Worm (Caenorhabditis elegans) whole organism, L1 larva: ENCODE results near the gene Y43H11AL.1.

Experiments
- ama-1 ChIP-seq: fragments of 150-350 bp; optimal IDR thresholded peaks from 2 replicates; lab custom pipeline; 2014
- elt-3 ChIP-seq, 6 experiments: fragments of 150-350 bp in 1 of 6; sonication (generic microtip); optimal IDR thresholded peaks; 2 replicates each; lab custom pipeline; 2017 to 2018; ENCODE audit warnings: missing biosample characterization in 6 of 6, missing genetic modification characterization in 6 of 6, inconsistent platforms in 1 of 6

DNA sequence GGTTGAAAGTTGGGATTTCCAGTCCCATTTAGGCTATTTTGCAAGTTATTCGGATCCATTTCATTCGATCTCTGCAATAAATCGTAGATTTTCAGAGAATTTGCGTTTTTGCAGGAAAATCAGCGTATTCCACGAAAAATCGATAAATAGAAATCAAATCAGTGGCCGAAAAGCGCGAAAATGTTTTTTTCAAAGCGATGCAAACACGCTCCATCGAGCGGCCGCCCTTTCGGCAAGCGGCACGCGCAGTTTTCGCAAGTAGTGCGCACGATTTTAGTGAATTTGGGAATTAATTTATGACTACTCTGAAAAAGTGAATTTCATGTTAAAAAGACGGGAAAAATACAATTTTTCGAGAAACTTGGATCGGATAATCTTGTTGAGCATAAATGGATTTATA is 22.6 kb upstream of the Y43H11AL.1 start:
- TF ChIP-seq ama-1 (lab: Kevin White, UChicago) (no peak), elt-3 (tag; optimal IDR thresholded peaks at IDR 0.05; lab: Kevin White, UChicago) (peak in 5 of 6 experiments; percentile 39 to 94 (median 62))
